Fruit fly (Drosophila melanogaster) whole organism, embryonic: ENCODE results near the gene Pink1.

Experiments
- CG10431 ChIP-seq: fragments of 200-800 bp; sonication (Bioruptor generic); optimal IDR thresholded peaks from 3 replicates; lab custom pipeline; 2018; ENCODE audit warnings: missing biosample characterization, mild to moderate bottlenecking, missing genetic modification characterization
- CG30403 ChIP-seq: fragments of 200-800 bp; sonication (Bioruptor generic); optimal IDR thresholded peaks from 3 replicates; lab custom pipeline; 2016; ENCODE audit warnings: missing biosample characterization, missing genetic modification characterization
- crol ChIP-seq: fragments of 200-800 bp; sonication (Bioruptor generic); IDR thresholded peaks from 2 replicates; pipeline ENCODE4 v1.3.6; 2022; ENCODE audit warnings: missing biosample characterization, missing genetic modification characterization
- danr ChIP-seq: fragments of 200-800 bp; sonication (Bioruptor generic); IDR thresholded peaks from 2 replicates; pipeline ENCODE4 v1.3.6; 2022; ENCODE audit warnings: missing biosample characterization, missing genetic modification characterization
- ken ChIP-seq: fragments of 200-800 bp; sonication (Bioruptor generic); IDR thresholded peaks from 3 replicates; pipeline ENCODE4 v1.3.6; 2022; ENCODE audit warnings: missing biosample characterization, missing genetic modification characterization
- oc ChIP-seq: fragments of 200-800 bp; sonication (Bioruptor generic); optimal IDR thresholded peaks from 2 replicates; lab custom pipeline; 2018; ENCODE audit warnings: missing biosample characterization, mild to moderate bottlenecking, missing genetic modification characterization, moderate library complexity
- sna ChIP-seq: fragments of 200-800 bp; sonication (Bioruptor generic); IDR thresholded peaks from 2 replicates; pipeline ENCODE4 v1.3.6; 2022; ENCODE audit warnings: missing biosample characterization, missing genetic modification characterization; ENCODE audit not compliant: partially characterized antibody
- tna ChIP-seq: fragments of 200-800 bp; sonication (Bioruptor generic); IDR thresholded peaks from 2 replicates; pipeline ENCODE4 v1.3.6; 2022; ENCODE audit warnings: missing biosample characterization, missing genetic modification characterization; ENCODE audit not compliant: partially characterized antibody

dm6 chrX:6710665-6711064 is 27.1 kb downstream of the Pink1 start:
- TF ChIP-seq sna (GFP tag; lab: Robert Waterston, UW) (no peak), CG30403 (GFP tag; lab: Kevin White, UChicago) (no peak), ken (GFP tag; lab: Robert Waterston, UW) (no peak), crol (no peak), tna (GFP tag; lab: Robert Waterston, UW) (no peak), CG10431 (GFP tag; lab: Kevin White, UChicago) (no peak), oc (tag; lab: Kevin White, UChicago) (no peak), danr (GFP tag; lab: Robert Waterston, UW) (no peak)
